Fruit fly (Drosophila melanogaster): ENCODE measurements around the gene Rpn9.

Gene Rpn9

DNA sequence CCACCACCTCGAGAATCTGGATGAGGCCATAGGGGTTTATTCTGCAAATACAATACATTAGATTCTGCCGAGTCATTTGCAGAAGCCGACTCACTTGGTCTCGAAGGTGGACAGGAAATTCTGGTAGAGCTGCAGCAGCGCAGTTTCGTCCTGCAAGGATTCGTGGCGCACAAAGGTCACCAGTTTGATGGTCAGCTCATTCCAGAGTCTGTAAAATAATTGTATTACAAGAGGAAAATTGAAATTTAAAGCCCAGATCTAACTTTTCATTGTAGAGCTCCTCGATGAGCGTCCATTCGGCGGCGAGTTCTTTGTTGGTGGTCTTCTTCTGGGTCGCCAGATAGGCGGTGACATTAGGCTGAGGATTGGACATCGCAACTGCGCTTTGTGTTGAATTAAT, 729 bp downstream of the Rpn9 start:
- TF ChIP-seq usp (GFP tag; optimal IDR thresholded peaks at IDR 0.05), result no peak
- TF ChIP-seq rgr (GFP tag; optimal IDR thresholded peaks at IDR 0.05), result no peak
- TF ChIP-seq N (GFP tag; optimal IDR thresholded peaks at IDR 0.05), result no peak
- no peak for TF ChIP-seq tai (GFP tag; optimal IDR thresholded peaks at IDR 0.05)
- TF ChIP-seq Sp1 (GFP tag; optimal IDR thresholded peaks at IDR 0.05), result no peak
- no peak for TF ChIP-seq Vsx2 (GFP tag; optimal IDR thresholded peaks at IDR 0.05; ENCODE audit: partially characterized antibody)

- no peak for TF ChIP-seq rgr (GFP tag; optimal IDR thresholded peaks at IDR 0.05)
- TF ChIP-seq usp (GFP tag; optimal IDR thresholded peaks at IDR 0.05), result no peak
- TF ChIP-seq Rel (GFP tag; optimal IDR thresholded peaks at IDR 0.05), result no peak
- peak; percentile 97 for TF ChIP-seq Rel (tag; optimal IDR thresholded peaks at IDR 0.05)
- TF ChIP-seq N (GFP tag; optimal IDR thresholded peaks at IDR 0.05), result no peak
These were observed 2.8 kb downstream of the Rpn9 start for dm6 chr3R:23730472-23730801.

DNA sequence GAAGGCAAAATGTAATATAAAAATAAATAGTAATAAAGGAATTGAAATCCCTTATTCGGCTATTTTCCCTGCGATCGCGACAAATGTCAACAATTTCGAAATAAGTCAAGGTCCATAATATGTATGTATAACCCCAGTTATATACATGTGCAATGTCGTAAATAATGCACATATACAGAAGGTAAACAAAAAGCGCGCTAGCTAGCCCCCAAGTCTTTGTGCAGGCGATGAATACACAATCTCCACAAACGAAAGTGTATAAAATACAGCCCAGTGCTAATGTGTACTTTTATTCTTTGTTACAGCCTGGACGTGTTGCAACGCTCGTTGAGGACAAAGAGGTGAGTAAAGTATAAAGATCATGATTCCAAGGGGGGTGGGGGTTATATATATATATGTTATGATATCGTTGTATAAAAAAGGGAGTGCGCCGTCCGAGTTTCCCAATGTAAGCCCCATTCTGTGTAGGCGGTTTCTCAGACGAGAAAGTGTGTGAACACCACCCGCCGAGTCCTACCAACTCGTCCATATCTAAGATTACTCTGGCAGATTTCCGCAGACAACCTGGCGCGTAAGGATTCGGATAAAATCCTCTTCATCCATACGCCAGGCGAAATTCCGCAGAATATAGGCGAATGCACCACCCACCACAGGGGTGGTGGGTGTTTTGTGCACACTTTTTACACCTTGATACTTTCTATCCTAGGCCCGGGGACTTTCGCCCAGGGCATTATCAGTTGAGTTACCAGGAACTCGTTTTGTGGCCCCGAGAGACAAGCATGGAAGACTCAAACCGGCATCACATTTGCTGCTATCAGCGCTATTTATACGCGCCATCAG, 3.4 kb downstream of the Rpn9 start:
- TF ChIP-seq Mio (GFP tag; optimal IDR thresholded peaks at IDR 0.05) (no peak), OdsH (GFP tag; optimal IDR thresholded peaks at IDR 0.05) (no peak), Dif (GFP tag; optimal IDR thresholded peaks at IDR 0.05; ENCODE audit: partially characterized antibody) (peak; percentile 40), foxo (GFP tag; optimal IDR thresholded peaks at IDR 0.05) (peak in 1 of 2 experiments; percentile 15), Rel (GFP tag; optimal IDR thresholded peaks at IDR 0.05) (no peak), Rel (tag; optimal IDR thresholded peaks at IDR 0.05) (peak; percentile 5), usp (GFP tag; optimal IDR thresholded peaks at IDR 0.05) (no peak), Sp1 (GFP tag; optimal IDR thresholded peaks at IDR 0.05) (peak; percentile 9), Hnf4 (GFP tag; optimal IDR thresholded peaks at IDR 0.05) (peak; percentile 2), h (GFP tag; optimal IDR thresholded peaks at IDR 0.05) (peak; percentile 40), br (GFP tag; optimal IDR thresholded peaks at IDR 0.05) (peak; percentile 14), fru (GFP tag; optimal IDR thresholded peaks at IDR 0.05) (peak; percentile 14), brk (GFP tag; optimal IDR thresholded peaks at IDR 0.05) (peak; percentile 52), HLH106 (tag; optimal IDR thresholded peaks at IDR 0.05) (peak; percentile 8)

dm6 chr3R:23729066-23729465, 4.2 kb downstream of the Rpn9 start:
- TF ChIP-seq OdsH (GFP tag; optimal IDR thresholded peaks at IDR 0.05), result no peak
- TF ChIP-seq Abd-B (GFP tag; optimal IDR thresholded peaks at IDR 0.05), result no peak
- no peak for TF ChIP-seq CrebA (GFP tag; optimal IDR thresholded peaks at IDR 0.05; ENCODE audit: borderline replicate concordance)
- peak; percentile 15 for TF ChIP-seq rgr (GFP tag; optimal IDR thresholded peaks at IDR 0.05)
- TF ChIP-seq Hr83 (GFP tag; optimal IDR thresholded peaks at IDR 0.05; ENCODE audit: poor library complexity, severe bottlenecking), result peak; percentile 24
- no peak for TF ChIP-seq dsf (GFP tag; optimal IDR thresholded peaks at IDR 0.05; ENCODE audit: borderline replicate concordance)

DNA sequence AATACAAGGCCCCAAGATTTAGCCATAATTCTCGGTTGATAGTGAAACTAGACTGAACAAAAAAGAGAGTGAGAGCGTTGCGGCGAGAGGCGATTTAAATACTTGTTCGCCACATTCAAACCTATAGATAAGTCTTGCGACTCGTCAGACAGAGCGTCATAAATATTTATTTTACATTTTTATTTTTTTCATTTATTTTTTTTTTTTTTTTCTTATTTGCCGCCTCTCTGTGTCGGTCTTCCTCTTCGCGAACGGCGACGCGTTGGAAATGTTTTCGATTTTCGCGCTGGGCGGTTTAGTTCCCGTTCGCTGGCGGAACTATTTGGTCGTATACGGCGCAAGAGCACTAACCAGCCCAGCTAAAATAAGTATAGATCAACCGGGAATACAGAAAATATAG, 5.2 kb downstream of the Rpn9 start:
- TF ChIP-seq br (GFP tag; optimal IDR thresholded peaks at IDR 0.05) (no peak), lola (GFP tag; optimal IDR thresholded peaks at IDR 0.05) (no peak), Jra (GFP tag; optimal IDR thresholded peaks at IDR 0.05) (no peak), sage (GFP tag; optimal IDR thresholded peaks at IDR 0.05) (peak; percentile 15), dmrt93B (GFP tag; optimal IDR thresholded peaks at IDR 0.05) (no peak), OdsH (GFP tag; optimal IDR thresholded peaks at IDR 0.05) (no peak), psq (GFP tag; optimal IDR thresholded peaks at IDR 0.05) (no peak), Myc (optimal IDR thresholded peaks at IDR 0.05) (no peak), tai (GFP tag; optimal IDR thresholded peaks at IDR 0.05) (no peak), brk (GFP tag; optimal IDR thresholded peaks at IDR 0.05) (peak; percentile 9)

DNA sequence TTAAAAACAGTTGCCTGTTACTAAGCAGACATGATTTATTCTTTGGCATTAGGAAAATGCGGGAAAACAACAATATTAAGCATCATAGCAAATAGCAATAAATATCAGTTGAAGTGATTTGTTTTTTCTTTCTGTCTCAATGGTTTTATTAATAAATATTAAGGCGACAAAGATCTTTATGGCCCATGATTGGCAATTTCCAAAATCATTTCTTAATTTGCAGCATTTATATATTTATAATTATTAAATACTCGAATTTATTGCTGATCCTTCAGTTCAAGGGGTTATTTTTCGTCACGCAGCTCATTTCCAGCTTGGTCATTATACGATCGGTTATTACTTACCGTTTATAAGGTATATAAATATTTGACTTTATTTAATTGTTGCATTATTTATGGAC, 5.6 kb downstream of the Rpn9 start:
- TF ChIP-seq CG9705 (GFP tag; optimal IDR thresholded peaks at IDR 0.05), result no peak
- peak; percentile 23 for TF ChIP-seq CrebA (GFP tag; optimal IDR thresholded peaks at IDR 0.05; ENCODE audit: borderline replicate concordance)

Measured in whole organism, wandering third instar larva.